Fruit fly (Drosophila melanogaster) whole organism, wandering third instar larva: ENCODE measurements around the gene Cyfip.

Source experiments
- Myc ChIP-seq: fragments of >200 bp; optimal IDR thresholded peaks from 2 replicates; lab custom pipeline; 2017
- N ChIP-seq: fragments of >200 bp; optimal IDR thresholded peaks from 2 replicates; lab custom pipeline; 2018; ENCODE audit warnings: missing biosample characterization, missing external identifiers, missing genetic modification characterization
- OdsH ChIP-seq: fragments of 200-800 bp; sonication (Bioruptor generic); optimal IDR thresholded peaks from 2 replicates; lab custom pipeline; 2016; ENCODE audit warnings: missing biosample characterization, mild to moderate bottlenecking, missing genetic modification characterization
- Sp1 ChIP-seq: fragments of 200-800 bp; sonication (Bioruptor generic); optimal IDR thresholded peaks from 3 replicates; lab custom pipeline; 2019; ENCODE audit warnings: missing biosample characterization, mild to moderate bottlenecking, missing genetic modification characterization, moderate library complexity
- dl ChIP-seq, 2 experiments: fragments of 175-275, 200-275 bp in 1 of 2; fragments of 200-275 bp in 1 of 2; sonication (Bioruptor generic); optimal IDR thresholded peaks; lab custom pipeline; 2018; ENCODE audit warnings: mild to moderate bottlenecking in 2 of 2, missing biosample characterization in 2 of 2, missing genetic modification characterization in 2 of 2, moderate library complexity in 2 of 2; ENCODE audit not compliant: partially characterized antibody in 2 of 2, insufficient read depth in 1 of 2
- dmrt93B ChIP-seq: fragments of 200-800 bp; sonication (Bioruptor generic); optimal IDR thresholded peaks from 2 replicates; lab custom pipeline; 2018; ENCODE audit warnings: missing biosample characterization, mild to moderate bottlenecking, missing genetic modification characterization
- fru ChIP-seq: fragments of 200-800 bp; sonication (Bioruptor generic); optimal IDR thresholded peaks from 3 replicates; lab custom pipeline; 2016; ENCODE audit warnings: missing biosample characterization, mild to moderate bottlenecking, missing genetic modification characterization
- woc ChIP-seq: sonication (Bioruptor generic); optimal IDR thresholded peaks from 2 replicates; lab custom pipeline; 2016; ENCODE audit warnings: missing biosample characterization, mild to moderate bottlenecking, missing genetic modification characterization

DNA sequence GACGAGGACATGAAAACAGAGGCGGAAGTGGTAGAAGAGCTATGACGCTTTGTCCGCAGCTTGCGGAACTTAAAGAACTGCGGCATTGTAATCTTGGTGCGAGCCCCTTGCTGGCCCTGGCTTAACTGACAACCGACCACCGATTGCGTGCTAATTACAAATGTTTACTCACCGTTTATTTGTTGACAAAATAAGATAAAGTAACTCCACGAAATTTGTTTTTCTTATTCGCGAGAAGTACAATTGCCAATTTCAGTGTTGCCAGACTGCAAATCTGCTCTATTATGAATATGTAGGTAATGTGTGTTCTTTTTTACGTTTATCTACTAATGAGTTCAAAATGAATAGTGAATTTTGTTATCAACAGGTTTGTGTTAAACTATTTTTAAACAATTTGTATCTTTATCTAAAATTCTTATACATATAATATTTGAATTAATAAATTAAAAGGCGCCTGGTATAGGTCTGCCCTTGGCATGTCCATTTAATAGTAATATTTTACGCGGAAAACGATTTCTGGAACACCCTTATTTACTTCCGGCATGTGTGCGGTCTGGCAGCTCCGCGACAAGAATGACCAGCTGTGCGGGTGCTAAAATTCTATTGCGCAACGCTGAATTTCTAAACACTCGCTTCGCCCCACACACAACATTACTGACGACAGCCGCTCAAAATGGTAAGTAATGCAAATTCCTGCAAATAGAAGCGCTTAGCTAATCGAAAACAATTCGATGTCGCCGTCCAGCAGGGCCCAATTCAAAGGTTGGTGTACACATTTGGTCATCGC is 23.8 kb downstream of the Cyfip start, which contains the start of the genes Atg4b and Hibch:
- TF ChIP-seq Sp1 (GFP tag; lab: Kevin White, UChicago) = peak; percentile 84
- TF ChIP-seq dl (GFP tag; optimal IDR thresholded peaks at IDR 0.05; lab: Kevin White, UChicago; ENCODE audit: insufficient read depth in 1 of 2, partially characterized antibody in 2 of 2) = no peak
- TF ChIP-seq woc (GFP tag; lab: Kevin White, UChicago) = no peak
- TF ChIP-seq Myc (lab: Kevin White, UChicago) = no peak
- no peak for TF ChIP-seq dmrt93B
- TF ChIP-seq N (GFP tag; lab: Kevin White, UChicago) = no peak
- peak; percentile 89 for TF ChIP-seq fru (GFP tag; lab: Kevin White, UChicago)
- peak; percentile 75 for TF ChIP-seq OdsH (GFP tag; lab: Kevin White, UChicago)
